Fruit fly (Drosophila melanogaster) whole organism, prepupa: ENCODE results near the gene Sgs8.

Source experiments
- CG10631 ChIP-seq: fragments of 200-800 bp; sonication (Bioruptor generic); optimal IDR thresholded peaks from 2 replicates; lab custom pipeline; 2016; ENCODE audit warnings: missing biosample characterization, missing genetic modification characterization
- CG11294 ChIP-seq: fragments of 200-800 bp; sonication (Bioruptor generic); IDR thresholded peaks from 2 replicates; pipeline ENCODE4 v1.3.6; 2022; ENCODE audit warnings: missing biosample characterization, missing genetic modification characterization
- CG11762 ChIP-seq: fragments of 200-800 bp; sonication (Bioruptor generic); optimal IDR thresholded peaks from 3 replicates; lab custom pipeline; 2016; ENCODE audit warnings: missing biosample characterization, missing genetic modification characterization; ENCODE audit not compliant: insufficient read depth
- CG11902 ChIP-seq: fragments of 200-800 bp; sonication (Bioruptor generic); optimal IDR thresholded peaks from 3 replicates; lab custom pipeline; 2016; ENCODE audit warnings: missing biosample characterization, missing genetic modification characterization
- CG15336 ChIP-seq: fragments of 200-800 bp; sonication (Bioruptor generic); IDR thresholded peaks from 2 replicates; pipeline ENCODE4 v1.3.6; 2022; ENCODE audit warnings: missing biosample characterization, missing genetic modification characterization
- CG1621 ChIP-seq: fragments of 200-800 bp; sonication (Bioruptor generic); optimal IDR thresholded peaks from 3 replicates; lab custom pipeline; 2018; ENCODE audit warnings: missing biosample characterization, mild to moderate bottlenecking, missing genetic modification characterization
- CG3032 ChIP-seq: fragments of 200-800 bp; optimal IDR thresholded peaks from 2 replicates; lab custom pipeline; 2019; ENCODE audit warnings: missing biosample characterization, mild to moderate bottlenecking, missing genetic modification characterization, moderate library complexity
- CG31627 ChIP-seq: fragments of 200-800 bp; sonication (Bioruptor generic); optimal IDR thresholded peaks from 3 replicates; lab custom pipeline; 2016; ENCODE audit warnings: missing biosample characterization, missing genetic modification characterization
- CG32006 ChIP-seq: fragments of 200-800 bp; sonication (Bioruptor generic); optimal IDR thresholded peaks from 3 replicates; lab custom pipeline; 2017; ENCODE audit warnings: missing biosample characterization, mild to moderate bottlenecking, missing genetic modification characterization
- CG34406 ChIP-seq: fragments of 200-800 bp; sonication (Bioruptor generic); optimal IDR thresholded peaks from 3 replicates; lab custom pipeline; 2016; ENCODE audit warnings: missing biosample characterization, missing genetic modification characterization
- CG4318 ChIP-seq: fragments of 200-800 bp; sonication (Bioruptor generic); optimal IDR thresholded peaks from 3 replicates; lab custom pipeline; 2017; ENCODE audit warnings: missing biosample characterization, mild to moderate bottlenecking, missing genetic modification characterization
- CG6163 ChIP-seq: fragments of 200-800 bp; sonication (Bioruptor generic); IDR thresholded peaks from 3 replicates; pipeline ENCODE4 v1.3.6; 2022; ENCODE audit warnings: missing biosample characterization, missing genetic modification characterization
- CG6276 ChIP-seq: fragments of 200-800 bp; sonication (Bioruptor generic); optimal IDR thresholded peaks from 2 replicates; lab custom pipeline; 2017; ENCODE audit warnings: missing biosample characterization, mild to moderate bottlenecking, missing genetic modification characterization
- CG6792 ChIP-seq: fragments of 200-800 bp; sonication (Bioruptor generic); optimal IDR thresholded peaks from 3 replicates; lab custom pipeline; 2016; ENCODE audit warnings: missing biosample characterization, missing genetic modification characterization
- CG6808 ChIP-seq: fragments of 200-800 bp; sonication (Bioruptor generic); optimal IDR thresholded peaks from 3 replicates; lab custom pipeline; 2017; ENCODE audit warnings: missing biosample characterization, missing genetic modification characterization, mild to moderate bottlenecking, moderate library complexity, missing genetic modification reagents
- CG7368 ChIP-seq: fragments of 200-800 bp; sonication (Bioruptor generic); optimal IDR thresholded peaks from 3 replicates; lab custom pipeline; 2016; ENCODE audit warnings: missing biosample characterization, missing genetic modification characterization
- CG8119 ChIP-seq: fragments of 200-800 bp; sonication (Bioruptor generic); IDR thresholded peaks from 3 replicates; pipeline ENCODE4 v1.3.6; 2022; ENCODE audit warnings: missing biosample characterization, missing genetic modification characterization
- CG8319 ChIP-seq: fragments of 200-800 bp; sonication (Bioruptor generic); optimal IDR thresholded peaks from 3 replicates; lab custom pipeline; 2016; ENCODE audit warnings: missing biosample characterization, missing genetic modification characterization
- CG9139 ChIP-seq: fragments of 200-800 bp; sonication (Bioruptor generic); optimal IDR thresholded peaks from 3 replicates; lab custom pipeline; 2017; ENCODE audit warnings: missing biosample characterization, mild to moderate bottlenecking, missing genetic modification characterization
- Eip93F ChIP-seq: fragments of 200-800 bp; sonication (Bioruptor generic); optimal IDR thresholded peaks from 2 replicates; lab custom pipeline; 2016; ENCODE audit warnings: missing biosample characterization, mild to moderate bottlenecking, missing genetic modification characterization
- Ets21C ChIP-seq: fragments of 200-800 bp; sonication (Bioruptor generic); optimal IDR thresholded peaks from 3 replicates; lab custom pipeline; 2016; ENCODE audit warnings: missing biosample characterization, missing genetic modification characterization
- Hr4 ChIP-seq: fragments of 200-800 bp; sonication (Bioruptor generic); optimal IDR thresholded peaks from 3 replicates; lab custom pipeline; 2016; ENCODE audit warnings: missing biosample characterization, missing genetic modification characterization
- Lpt ChIP-seq: fragments of 200-800 bp; sonication (Bioruptor generic); optimal IDR thresholded peaks from 3 replicates; lab custom pipeline; 2016; ENCODE audit warnings: missing biosample characterization, missing genetic modification characterization
- Met ChIP-seq: fragments of 200-800 bp; sonication (Bioruptor generic); optimal IDR thresholded peaks from 3 replicates; lab custom pipeline; 2016; ENCODE audit warnings: missing biosample characterization, missing genetic modification characterization
- OdsH ChIP-seq: fragments of 200-800 bp; sonication (Bioruptor generic); optimal IDR thresholded peaks from 3 replicates; lab custom pipeline; 2016; ENCODE audit warnings: missing biosample characterization, missing genetic modification characterization
- Smox ChIP-seq: fragments of 200-800 bp; sonication (Bioruptor generic); optimal IDR thresholded peaks from 3 replicates; lab custom pipeline; 2016; ENCODE audit warnings: missing biosample characterization, missing genetic modification characterization
- Sox102F ChIP-seq: fragments of 200-800 bp; sonication (Bioruptor generic); optimal IDR thresholded peaks from 2 replicates; lab custom pipeline; 2016; ENCODE audit warnings: missing biosample characterization, mild to moderate bottlenecking, missing genetic modification characterization
- Sox14 ChIP-seq: fragments of 200-800 bp; sonication (Bioruptor generic); optimal IDR thresholded peaks from 3 replicates; lab custom pipeline; 2016; ENCODE audit warnings: missing biosample characterization, missing genetic modification characterization
- Sox15 ChIP-seq: fragments of 200-800 bp; sonication (Bioruptor generic); optimal IDR thresholded peaks from 3 replicates; lab custom pipeline; 2016; ENCODE audit warnings: missing biosample characterization, missing genetic modification characterization
- achi ChIP-seq: fragments of 200-800 bp; sonication (Bioruptor generic); optimal IDR thresholded peaks from 3 replicates; lab custom pipeline; 2016; ENCODE audit warnings: missing biosample characterization, missing genetic modification characterization
- acj6 ChIP-seq: fragments of 200-800 bp; sonication (Bioruptor generic); optimal IDR thresholded peaks from 3 replicates; lab custom pipeline; 2016; ENCODE audit warnings: missing biosample characterization, missing genetic modification characterization
- cyc ChIP-seq: fragments of 200-800 bp; sonication (Bioruptor generic); optimal IDR thresholded peaks from 3 replicates; lab custom pipeline; 2016; ENCODE audit warnings: missing biosample characterization, missing genetic modification characterization
- dac ChIP-seq: fragments of 200-800 bp; sonication (Bioruptor generic); optimal IDR thresholded peaks from 2 replicates; lab custom pipeline; 2017; ENCODE audit warnings: missing biosample characterization, mild to moderate bottlenecking, missing genetic modification characterization
- dsx ChIP-seq: fragments of 200-800 bp; optimal IDR thresholded peaks from 3 replicates; lab custom pipeline; 2019; ENCODE audit warnings: missing biosample characterization, mild to moderate bottlenecking, missing genetic modification characterization, moderate library complexity; ENCODE audit not compliant: poor library complexity, severe bottlenecking
- fd59A ChIP-seq: fragments of 200-800 bp; sonication (Bioruptor generic); optimal IDR thresholded peaks from 2 replicates; lab custom pipeline; 2017; ENCODE audit warnings: missing biosample characterization, mild to moderate bottlenecking, missing genetic modification characterization, missing genetic modification reagents
- fd85E ChIP-seq: fragments of 200-800 bp; sonication (Bioruptor generic); optimal IDR thresholded peaks from 3 replicates; lab custom pipeline; 2016; ENCODE audit warnings: missing biosample characterization, missing genetic modification characterization
- fkh ChIP-seq: fragments of 200-800 bp; sonication (Bioruptor generic); optimal IDR thresholded peaks from 3 replicates; lab custom pipeline; 2017; ENCODE audit warnings: missing biosample characterization, mild to moderate bottlenecking, missing genetic modification characterization, moderate library complexity
- lz ChIP-seq: fragments of 200-800 bp; sonication (Bioruptor generic); optimal IDR thresholded peaks from 3 replicates; lab custom pipeline; 2016; ENCODE audit warnings: missing biosample characterization, missing genetic modification characterization
- net ChIP-seq: fragments of 200-800 bp; sonication (Bioruptor generic); optimal IDR thresholded peaks from 3 replicates; lab custom pipeline; 2016; ENCODE audit warnings: missing biosample characterization, missing genetic modification characterization
- pdm3 ChIP-seq: fragments of 200-800 bp; sonication (Bioruptor generic); optimal IDR thresholded peaks from 3 replicates; lab custom pipeline; 2016; ENCODE audit warnings: missing biosample characterization, missing genetic modification characterization
- salr ChIP-seq, 2 experiments: fragments of 200-800 bp; sonication (Bioruptor generic); optimal IDR thresholded peaks; 3 replicates each; lab custom pipeline; 2016 to 2018; ENCODE audit warnings: missing biosample characterization in 2 of 2, missing genetic modification characterization in 2 of 2, mild to moderate bottlenecking in 1 of 2
- spab ChIP-seq: fragments of 200-800 bp; sonication (Bioruptor generic); optimal IDR thresholded peaks from 2 replicates; lab custom pipeline; 2017; ENCODE audit warnings: missing biosample characterization, mild to moderate bottlenecking, missing genetic modification characterization, missing genetic modification reagents
- svp ChIP-seq: fragments of 200-800 bp; sonication (Bioruptor generic); peaks from one replicate; lab custom pipeline; 2016; ENCODE audit warnings: missing biosample characterization, missing genetic modification characterization
- topi ChIP-seq: fragments of 200-800 bp; sonication (Bioruptor generic); optimal IDR thresholded peaks from 3 replicates; lab custom pipeline; 2016; ENCODE audit warnings: missing biosample characterization, missing genetic modification characterization
- vri ChIP-seq: fragments of 200-800 bp; sonication (Bioruptor generic); optimal IDR thresholded peaks from 3 replicates; lab custom pipeline; 2016; ENCODE audit warnings: missing biosample characterization, mild to moderate bottlenecking, missing genetic modification characterization

Gene Sgs8

DNA sequence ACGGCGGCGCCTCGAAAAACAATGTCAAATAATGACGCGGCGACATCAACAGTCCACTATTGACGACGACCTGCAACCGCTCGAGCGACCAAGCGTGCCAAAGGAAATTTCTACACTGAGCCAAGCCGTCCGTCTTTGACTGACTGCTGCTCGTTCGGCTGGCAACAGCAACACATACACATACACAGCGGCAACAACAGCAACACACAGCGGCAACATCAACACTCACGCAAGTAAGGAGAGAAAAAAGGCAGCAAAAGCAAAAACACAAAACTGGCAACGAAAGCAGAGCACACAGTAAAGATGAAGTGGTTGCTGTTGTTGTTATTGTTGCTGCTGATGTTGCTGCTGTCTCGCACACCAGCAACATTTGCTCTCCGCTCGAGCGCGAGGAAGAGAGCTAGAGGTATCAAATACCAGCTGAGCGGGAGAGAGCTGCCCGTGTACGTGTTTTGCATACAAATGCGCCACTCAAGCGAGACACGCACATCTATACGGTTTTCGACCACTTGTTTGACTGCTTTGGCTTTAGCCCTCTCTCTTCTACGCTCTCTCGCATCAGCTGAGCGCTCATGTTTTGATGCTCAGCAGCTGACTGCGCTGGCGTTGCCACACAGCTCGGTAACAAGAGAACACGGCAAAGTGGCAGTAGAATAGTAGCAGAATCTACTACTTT is 43.9 kb upstream of the Sgs8 start (continued):
- TF ChIP-seq CG7368 (GFP tag; lab: Kevin White, UChicago) (peak; percentile 43), fd59A (GFP tag; lab: Kevin White, UChicago) (no peak), CG6163 (peak; percentile 82), topi (GFP tag; lab: Kevin White, UChicago) (peak; percentile 23), Sox15 (GFP tag; lab: Kevin White, UChicago) (no peak), Smox (GFP tag; lab: Kevin White, UChicago) (no peak), pdm3 (GFP tag; lab: Kevin White, UChicago) (peak; percentile 15), OdsH (GFP tag; lab: Kevin White, UChicago) (no peak), achi (peak; percentile 26), CG11902 (GFP tag; lab: Kevin White, UChicago) (no peak), Ets21C (GFP tag; lab: Kevin White, UChicago) (no peak), CG34406 (GFP tag; lab: Kevin White, UChicago) (peak; percentile 31), fd85E (GFP tag; lab: Kevin White, UChicago) (peak; percentile 65), CG10631 (GFP tag; lab: Kevin White, UChicago) (no peak), vri (GFP tag; lab: Kevin White, UChicago) (peak; percentile 60), net (GFP tag; lab: Kevin White, UChicago) (peak; percentile 81), dac (GFP tag; lab: Kevin White, UChicago) (peak; percentile 11), Lpt (peak; percentile 82), CG8119 (GFP tag; lab: Robert Waterston, UW) (peak; percentile 57), CG11294 (GFP tag; lab: Robert Waterston, UW) (no peak), CG6808 (GFP tag; lab: Kevin White, UChicago) (peak; percentile 62), fkh (GFP tag; lab: Kevin White, UChicago) (peak; percentile 71), CG1621 (tag; lab: Kevin White, UChicago) (peak; percentile 71), CG32006 (GFP tag; lab: Kevin White, UChicago) (peak; percentile 54), Sox14 (GFP tag; lab: Kevin White, UChicago) (peak; percentile 37), CG8319 (GFP tag; lab: Kevin White, UChicago) (no peak)

dm6 chr3L:11551949-11552348 is 42.8 kb upstream of the Sgs8 start:
- TF ChIP-seq Met (GFP tag; lab: Kevin White, UChicago): peak; percentile 48
- peak; percentile 53 for TF ChIP-seq Sox14 (GFP tag; lab: Kevin White, UChicago)
- peak; percentile 34 for TF ChIP-seq dac (GFP tag; lab: Kevin White, UChicago)
- peak; percentile 53 for TF ChIP-seq CG31627 (GFP tag; lab: Kevin White, UChicago)
- TF ChIP-seq Sox102F (GFP tag; lab: Kevin White, UChicago): peak; percentile 43
- TF ChIP-seq CG11294 (GFP tag; lab: Robert Waterston, UW): no peak
- peak; percentile 47 for TF ChIP-seq lz (GFP tag; lab: Kevin White, UChicago)
- TF ChIP-seq pdm3 (GFP tag; lab: Kevin White, UChicago): peak; percentile 59
- TF ChIP-seq vri (GFP tag; lab: Kevin White, UChicago): no peak
- TF ChIP-seq CG11762 (GFP tag; lab: Kevin White, UChicago): peak; percentile 33
- peak; percentile 16 for TF ChIP-seq Sox15 (GFP tag; lab: Kevin White, UChicago)
- TF ChIP-seq acj6 (GFP tag; lab: Kevin White, UChicago): peak; percentile 47
- peak; percentile 10 for TF ChIP-seq CG11902 (GFP tag; lab: Kevin White, UChicago)
- peak; percentile 51 for TF ChIP-seq achi
- TF ChIP-seq fkh (GFP tag; lab: Kevin White, UChicago): no peak
- peak; percentile 72 for TF ChIP-seq Hr4 (GFP tag; lab: Kevin White, UChicago)
- TF ChIP-seq dsx: peak; percentile 51
- peak; percentile 63 for TF ChIP-seq net (GFP tag; lab: Kevin White, UChicago)
- TF ChIP-seq topi (GFP tag; lab: Kevin White, UChicago): peak; percentile 63
- TF ChIP-seq CG9139 (GFP tag; lab: Kevin White, UChicago): no peak
- no peak for TF ChIP-seq CG8319 (GFP tag; lab: Kevin White, UChicago)
- peak; percentile 47 for TF ChIP-seq CG4318 (GFP tag; lab: Kevin White, UChicago)
- peak; percentile 48 for TF ChIP-seq Smox (GFP tag; lab: Kevin White, UChicago)
- peak; percentile 76 for TF ChIP-seq svp (GFP tag; lab: Kevin White, UChicago)
- peak; percentile 52 for TF ChIP-seq cyc (GFP tag; lab: Kevin White, UChicago)
- TF ChIP-seq salr (GFP tag; optimal IDR thresholded peaks at IDR 0.05; lab: Kevin White, UChicago): peak; percentile 33 to 34
- TF ChIP-seq Eip93F (GFP tag; lab: Kevin White, UChicago): no peak
- TF ChIP-seq CG6276 (GFP tag; lab: Kevin White, UChicago): peak; percentile 56
- TF ChIP-seq CG6808 (GFP tag; lab: Kevin White, UChicago): peak; percentile 58
- TF ChIP-seq CG8119 (GFP tag; lab: Robert Waterston, UW): peak; percentile 68
- TF ChIP-seq CG15336 (GFP tag; lab: Robert Waterston, UW): peak; percentile 76
- peak; percentile 44 for TF ChIP-seq CG6792
- peak; percentile 51 for TF ChIP-seq CG34406 (GFP tag; lab: Kevin White, UChicago)
- TF ChIP-seq CG3032 (tag; lab: Kevin White, UChicago): peak; percentile 50
- TF ChIP-seq spab (GFP tag; lab: Kevin White, UChicago): peak; percentile 47
- TF ChIP-seq CG6163: peak; percentile 75; the same call in 2 of the 3 replicates
